Worm (Caenorhabditis elegans): ENCODE results near the gene irld-60.

The irld-60 gene

DNA sequence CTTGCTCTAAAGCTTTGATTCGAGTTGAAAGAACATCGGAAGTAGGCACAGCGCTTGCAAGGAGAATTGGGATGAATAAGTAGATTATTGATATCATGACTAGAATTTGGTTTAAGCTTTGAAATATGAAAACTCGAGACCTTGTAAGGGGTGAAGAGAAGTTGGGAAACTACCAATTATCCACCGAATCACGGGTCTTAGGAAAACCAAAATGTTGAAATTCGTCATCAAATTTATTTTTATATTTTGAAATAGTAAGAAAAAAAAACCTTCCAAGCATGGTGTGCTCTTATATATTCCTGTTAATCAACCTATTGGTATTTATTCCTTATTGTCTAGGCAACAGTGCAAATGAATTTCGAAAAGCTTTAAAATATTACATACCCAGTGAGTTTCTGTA lies at the start of gene irld-60, which contains the start of gene irld-20:
irld-60 (minus strand) TSS at position 101 of the 400 bp plus-strand sequence.
irld-20 (plus strand) TSS at position 279 of the 400 bp plus-strand sequence.
- TF ChIP-seq gei-8 (GFP tag; optimal IDR thresholded peaks at IDR 0.05), result no peak
- no peak for TF ChIP-seq ceh-62 (tag; optimal IDR thresholded peaks at IDR 0.05)
- TF ChIP-seq nhr-41 (GFP tag; IDR thresholded peaks at IDR 0.05), result no peak
- no peak for TF ChIP-seq snpc-1.2 (GFP tag; IDR thresholded peaks at IDR 0.05)
- no peak for TF ChIP-seq hif-1 (tag; optimal IDR thresholded peaks at IDR 0.05)
- no peak for TF ChIP-seq nhr-25 (tag; optimal IDR thresholded peaks at IDR 0.05; ENCODE audit: borderline replicate concordance, insufficient read depth)
- no peak for TF ChIP-seq mep-1 (tag; optimal IDR thresholded peaks at IDR 0.05)
- TF ChIP-seq snpc-4 (tag; optimal IDR thresholded peaks at IDR 0.05), result no peak
- TF ChIP-seq saeg-2 (GFP tag; IDR thresholded peaks at IDR 0.05), result no peak
- no peak for TF ChIP-seq lim-7 (GFP tag; IDR thresholded peaks at IDR 0.05)
- TF ChIP-seq nhr-6 (tag; optimal IDR thresholded peaks at IDR 0.05), result no peak
- no peak for TF ChIP-seq nhr-77 (tag; optimal IDR thresholded peaks at IDR 0.05)
- TF ChIP-seq ceh-20 (GFP tag; IDR thresholded peaks at IDR 0.05), result no peak
- no peak for TF ChIP-seq nhr-237 (tag; optimal IDR thresholded peaks at IDR 0.05)
- no peak for TF ChIP-seq ztf-11 (tag; optimal IDR thresholded peaks at IDR 0.05)
- TF ChIP-seq vab-7 (GFP tag; IDR thresholded peaks at IDR 0.05), result no peak

DNA sequence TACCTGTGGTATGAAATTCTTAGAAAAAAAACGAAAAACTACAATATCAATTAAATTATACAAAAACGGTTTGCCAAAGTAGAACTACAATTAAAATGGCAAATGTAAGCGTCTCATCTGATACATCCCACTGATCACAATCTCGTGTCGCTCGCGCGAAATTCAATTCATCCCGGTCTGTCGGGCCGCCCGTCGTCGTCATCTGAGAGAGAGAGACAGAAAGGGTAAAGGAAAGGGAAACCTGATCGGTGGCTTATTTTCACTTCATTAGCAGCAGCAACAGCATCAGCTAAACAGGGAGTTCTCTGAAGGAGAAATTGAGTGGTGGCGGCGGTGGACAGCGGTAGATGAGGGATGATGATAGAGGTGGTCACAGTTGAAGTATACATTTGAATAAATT lies 49.8 kb upstream of the irld-60 start:
- TF ChIP-seq ceh-44 (GFP tag; IDR thresholded peaks at IDR 0.05) (no peak), hlh-11 (tag; optimal IDR thresholded peaks at IDR 0.05) (peak; percentile 68), hlh-30 (tag; optimal IDR thresholded peaks at IDR 0.05; ENCODE audit: insufficient read depth) (peak; percentile 51), nhr-28 (tag; optimal IDR thresholded peaks at IDR 0.05) (peak; percentile 43), saeg-2 (GFP tag; IDR thresholded peaks at IDR 0.05) (no peak), mdl-1 (tag; optimal IDR thresholded peaks at IDR 0.05) (peak in 1 of 2 experiments; percentile 23), mxl-3 (GFP tag; optimal IDR thresholded peaks at IDR 0.05) (peak; percentile 66), spr-3 (GFP tag; optimal IDR thresholded peaks at IDR 0.05) (no peak), set-16 (GFP tag; IDR thresholded peaks at IDR 0.05) (no peak)

DNA sequence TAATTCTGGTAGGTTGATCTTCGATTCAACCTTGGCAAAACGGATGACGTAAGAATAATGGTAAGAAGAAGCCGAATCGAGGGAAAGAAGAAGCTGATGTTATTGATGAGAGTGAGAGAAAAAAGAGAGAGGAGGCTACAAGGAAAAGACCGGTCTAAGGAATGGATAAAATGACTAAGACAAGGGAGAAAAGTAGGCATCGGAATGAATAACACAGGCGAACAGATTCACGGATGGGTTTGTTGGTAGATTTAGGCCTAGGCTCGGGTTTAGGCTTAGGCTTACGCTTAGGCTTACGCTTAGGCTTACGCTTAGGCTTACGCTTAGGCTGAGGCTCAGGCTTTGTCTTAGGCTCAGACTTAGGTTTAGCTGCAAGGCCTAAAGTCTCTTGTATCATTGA lies 47.7 kb upstream of the irld-60 start, which contains the start of gene agmo-1:
agmo-1 (minus strand) TSS at position 101 of the 400 bp plus-strand sequence.
- TF ChIP-seq ZK546.5 (tag; optimal IDR thresholded peaks at IDR 0.05) (no peak), nhr-28 (tag; optimal IDR thresholded peaks at IDR 0.05) (peak; percentile 9)

DNA sequence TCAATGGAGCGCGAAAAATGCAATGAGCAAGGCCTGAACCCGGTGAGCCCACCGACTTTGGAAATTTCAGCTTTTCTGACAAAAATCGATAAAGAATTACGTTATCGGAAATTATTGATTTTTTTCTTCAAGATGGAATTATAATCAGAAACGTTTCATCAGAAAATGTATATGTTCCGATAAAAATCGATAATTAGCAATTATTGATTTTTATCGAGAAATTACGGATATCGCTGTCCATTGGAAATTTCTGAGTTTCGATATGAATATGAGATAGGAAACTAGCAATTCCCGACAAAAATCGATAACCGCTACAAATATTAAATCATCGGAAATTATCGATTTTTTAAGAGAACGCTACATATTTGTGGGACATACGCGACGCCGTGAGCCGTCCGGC lies 43.5 kb upstream of the irld-60 start:
- TF ChIP-seq ceh-28 (tag; optimal IDR thresholded peaks at IDR 0.05), result peak; percentile 95
- TF ChIP-seq ceh-32 (tag; optimal IDR thresholded peaks at IDR 0.05; ENCODE audit: poor library complexity), result no peak

DNA sequence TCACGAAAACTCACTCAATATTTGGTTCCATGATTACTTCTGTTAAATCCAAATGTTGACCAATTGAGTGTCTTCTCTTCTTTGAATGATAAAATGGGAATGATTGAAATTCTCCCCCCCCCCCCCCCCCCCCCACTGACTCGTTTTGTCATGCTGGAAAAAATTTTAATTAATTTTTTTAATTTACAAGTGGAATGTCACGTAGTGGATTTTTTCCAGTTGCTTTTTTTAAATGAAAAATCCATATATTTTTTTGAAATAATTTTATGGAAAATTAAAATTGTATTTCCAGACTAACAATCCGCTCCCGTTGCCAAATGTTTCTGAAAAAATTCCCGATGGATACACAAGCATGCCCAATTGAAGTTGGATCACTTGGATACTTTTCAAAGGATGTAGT lies 38.7 kb upstream of the irld-60 start, which contains the start of gene BE10.1:
BE10.1 (minus strand) TSS at position 101 of the 400 bp plus-strand sequence.
- TF ChIP-seq ces-1 (GFP tag; optimal IDR thresholded peaks at IDR 0.05), result no peak

DNA sequence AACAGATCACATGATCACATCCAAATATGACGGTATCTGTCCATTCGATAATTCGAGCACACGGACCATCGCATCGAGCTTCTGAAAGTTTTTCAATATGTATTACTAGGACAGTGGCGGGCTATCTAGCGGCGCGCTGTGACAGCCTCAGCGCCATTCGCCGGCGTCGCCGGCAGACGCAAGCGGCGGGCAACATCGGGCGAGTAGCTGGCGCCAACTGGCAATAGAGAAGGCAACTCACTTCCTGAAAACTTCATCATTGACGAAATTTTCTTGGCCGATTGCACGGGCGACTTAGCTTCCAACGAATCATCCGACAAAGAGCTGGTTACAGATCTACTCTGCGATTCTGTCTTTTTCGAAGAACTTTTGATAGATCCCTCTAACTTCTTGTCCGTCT lies 37.5 kb upstream of the irld-60 start:
- no peak for TF ChIP-seq fos-1 (tag; optimal IDR thresholded peaks at IDR 0.05)
- TF ChIP-seq nhr-42 (GFP tag; IDR thresholded peaks at IDR 0.05), result no peak
- TF ChIP-seq mdt-29 (GFP tag; IDR thresholded peaks at IDR 0.05), result no peak
- no peak for TF ChIP-seq lsy-2 (tag; optimal IDR thresholded peaks at IDR 0.05)
- TF ChIP-seq aha-1 (tag), result peak; percentile 68
- no peak for TF ChIP-seq sdz-12 (GFP tag; optimal IDR thresholded peaks at IDR 0.05)
- no peak for TF ChIP-seq hmg-1.1 (GFP tag; IDR thresholded peaks at IDR 0.05)
- TF ChIP-seq zip-2 (tag; optimal IDR thresholded peaks at IDR 0.05), result no peak
- TF ChIP-seq ztf-11 (tag; optimal IDR thresholded peaks at IDR 0.05), result no peak
- TF ChIP-seq Y75B8A.6 (GFP tag; IDR thresholded peaks at IDR 0.05), result no peak
- no peak for TF ChIP-seq ctbp-1 (GFP tag; IDR thresholded peaks at IDR 0.05)
- TF ChIP-seq php-3 (GFP tag; IDR thresholded peaks at IDR 0.05), result no peak
- no peak for TF ChIP-seq F49E8.2 (tag; optimal IDR thresholded peaks at IDR 0.05; ENCODE audit: borderline replicate concordance)
- no peak for TF ChIP-seq mdl-1 (tag; optimal IDR thresholded peaks at IDR 0.05)
- TF ChIP-seq set-16 (GFP tag; IDR thresholded peaks at IDR 0.05), result peak; percentile 67
- TF ChIP-seq gei-8 (GFP tag; optimal IDR thresholded peaks at IDR 0.05), result no peak

Measured in whole organism, L4 larva.